Fruit fly (Drosophila melanogaster): ENCODE data around the gene qua.

qua gene

dm6 chr2L:17484174-17484573 is 12.8 kb downstream of the qua start, which contains the start of the genes GCS2beta and CG5131 (continued):
- TF ChIP-seq Deaf1 (tag; optimal IDR thresholded peaks at IDR 0.05): no peak
- peak; percentile 71 for TF ChIP-seq CG3995 (GFP tag; optimal IDR thresholded peaks at IDR 0.05)
- TF ChIP-seq trem (tag; optimal IDR thresholded peaks at IDR 0.05): peak; percentile 90
- TF ChIP-seq chif (GFP tag; optimal IDR thresholded peaks at IDR 0.05): peak; percentile 95 to 96
- TF ChIP-seq CG14441 (GFP tag; IDR thresholded peaks at IDR 0.05): peak; percentile 95
- TF ChIP-seq nerfin-1 (tag; optimal IDR thresholded peaks at IDR 0.05): peak; percentile 95
- no peak for TF ChIP-seq hth (optimal IDR thresholded peaks at IDR 0.05)
- no peak for TF ChIP-seq cg (GFP tag; optimal IDR thresholded peaks at IDR 0.05)
- peak; percentile 84 for TF ChIP-seq CG3163 (GFP tag; optimal IDR thresholded peaks at IDR 0.05)
- peak; percentile 98 for TF ChIP-seq slbo (GFP tag; IDR thresholded peaks at IDR 0.05)
- TF ChIP-seq Meics (GFP tag; optimal IDR thresholded peaks at IDR 0.05): peak; percentile 91
- peak; percentile 91 for TF ChIP-seq CG4854 (GFP tag; optimal IDR thresholded peaks at IDR 0.05)
- peak; percentile 95 for TF ChIP-seq phol (tag; optimal IDR thresholded peaks at IDR 0.05)
- TF ChIP-seq zen (tag; optimal IDR thresholded peaks at IDR 0.05): peak; percentile 86
- TF ChIP-seq CG2116 (GFP tag; optimal IDR thresholded peaks at IDR 0.05): peak; percentile 90
- peak; percentile 96 for TF ChIP-seq CG3847 (GFP tag; IDR thresholded peaks at IDR 0.05)
- peak; percentile 98 for TF ChIP-seq Sin3A (optimal IDR thresholded peaks at IDR 0.05)
- peak; percentile 90 for TF ChIP-seq CG34224 (GFP tag; IDR thresholded peaks at IDR 0.05; ENCODE audit: partially characterized antibody)
- peak; percentile 100 for TF ChIP-seq Med (GFP tag)
- TF ChIP-seq CG6765 (GFP tag; optimal IDR thresholded peaks at IDR 0.05): peak; percentile 73
- peak; percentile 96 for TF ChIP-seq Ptx1 (GFP tag; IDR thresholded peaks at IDR 0.05)
- peak; percentile 62 for TF ChIP-seq tap (tag; optimal IDR thresholded peaks at IDR 0.05)
- peak; percentile 87 for TF ChIP-seq CG7556 (GFP tag; optimal IDR thresholded peaks at IDR 0.05)
- TF ChIP-seq bowl (GFP tag; IDR thresholded peaks at IDR 0.05): peak; percentile 71; the same call in 1 of the 2 replicates
- peak; percentile 93 for TF ChIP-seq Sox102F (GFP tag; optimal IDR thresholded peaks at IDR 0.05)
- TF ChIP-seq btn (GFP tag; optimal IDR thresholded peaks at IDR 0.05): peak; percentile 62
- peak; percentile 24 for TF ChIP-seq CG4707 (GFP tag; optimal IDR thresholded peaks at IDR 0.05)
- peak; percentile 75 for TF ChIP-seq CG12744 (GFP tag; optimal IDR thresholded peaks at IDR 0.05)
- TF ChIP-seq crc (GFP tag; optimal IDR thresholded peaks at IDR 0.05): peak; percentile 92
- peak in 1 of 2 experiments; percentile 39 for TF ChIP-seq insv (GFP tag; optimal IDR thresholded peaks at IDR 0.05)
- TF ChIP-seq B-H1 (GFP tag; IDR thresholded peaks at IDR 0.05): peak; percentile 86
- peak; percentile 94 for TF ChIP-seq CG16813 (GFP tag; IDR thresholded peaks at IDR 0.05; ENCODE audit: partially characterized antibody)
- peak; percentile 90 for TF ChIP-seq so (GFP tag; IDR thresholded peaks at IDR 0.05)
- TF ChIP-seq Dbx (GFP tag; IDR thresholded peaks at IDR 0.05): peak; percentile 95
- TF ChIP-seq Nf-YA (GFP tag; IDR thresholded peaks at IDR 0.05): peak; percentile 77
- peak; percentile 97 for TF ChIP-seq HmgD (GFP tag; optimal IDR thresholded peaks at IDR 0.05)
- peak; percentile 82 for TF ChIP-seq CrebB (tag; optimal IDR thresholded peaks at IDR 0.05)
- TF ChIP-seq chinmo (GFP tag; IDR thresholded peaks at IDR 0.05; ENCODE audit: partially characterized antibody): peak; percentile 82; the same call in 2 of the 4 replicates
- TF ChIP-seq CG11560 (tag; IDR thresholded peaks at IDR 0.05): peak; percentile 88
- peak; percentile 87 for TF ChIP-seq Doc2 (GFP tag; IDR thresholded peaks at IDR 0.05)
- peak; percentile 66 for TF ChIP-seq CG10321 (GFP tag; IDR thresholded peaks at IDR 0.05)
- peak; percentile 79 for TF ChIP-seq twi (tag; optimal IDR thresholded peaks at IDR 0.05)
- TF ChIP-seq da (GFP tag; optimal IDR thresholded peaks at IDR 0.05): peak; percentile 88
- peak; percentile 85 for TF ChIP-seq nau (GFP tag; optimal IDR thresholded peaks at IDR 0.05)
- TF ChIP-seq MBD-R2 (GFP tag; IDR thresholded peaks at IDR 0.05): peak; percentile 99
- TF ChIP-seq CG9609 (GFP tag; optimal IDR thresholded peaks at IDR 0.05): peak; percentile 97
- TF ChIP-seq Kr (GFP tag; optimal IDR thresholded peaks at IDR 0.05): no peak
- peak; percentile 91 for TF ChIP-seq CG4404 (GFP tag; IDR thresholded peaks at IDR 0.05)
- TF ChIP-seq sug (tag; optimal IDR thresholded peaks at IDR 0.05): peak; percentile 89
- TF ChIP-seq CkIIα-i1 (GFP tag; IDR thresholded peaks at IDR 0.05): peak; percentile 51; the same call in 1 of the 2 replicates
- TF ChIP-seq Asciz (GFP tag; optimal IDR thresholded peaks at IDR 0.05): peak; percentile 70
- peak; percentile 64 for TF ChIP-seq CG2202 (tag; optimal IDR thresholded peaks at IDR 0.05)
